Fruit fly (Drosophila melanogaster) whole organism, embryonic: ENCODE data around the gene Pdi.

Experiments
- Atf6 ChIP-seq: fragments of 200-800 bp; sonication (Bioruptor generic); IDR thresholded peaks from 2 replicates; pipeline ENCODE4 v1.3.6; 2022; ENCODE audit warnings: missing biosample characterization, missing genetic modification characterization
- B-H2 ChIP-seq: fragments of 200-800 bp; sonication (Bioruptor generic); optimal IDR thresholded peaks from 2 replicates; lab custom pipeline; 2018; ENCODE audit warnings: missing biosample characterization, mild to moderate bottlenecking, missing genetic modification characterization
- C15 ChIP-seq: fragments of 200-800 bp; sonication (Bioruptor generic); IDR thresholded peaks from 3 replicates; pipeline ENCODE4 v1.3.6; 2022; ENCODE audit warnings: missing biosample characterization, missing genetic modification characterization
- CG10565 ChIP-seq: fragments of 200-800 bp; sonication (Bioruptor generic); optimal IDR thresholded peaks from 3 replicates; lab custom pipeline; 2016; ENCODE audit warnings: missing biosample characterization, mild to moderate bottlenecking, missing genetic modification characterization
- CG11093 ChIP-seq: fragments of 200-800 bp; sonication (Bioruptor generic); IDR thresholded peaks from 3 replicates; pipeline ENCODE4 v1.3.6; 2022; ENCODE audit warnings: missing biosample characterization, missing genetic modification characterization
- CG12659 ChIP-seq: fragments of 200-800 bp; sonication (Bioruptor generic); optimal IDR thresholded peaks from 3 replicates; lab custom pipeline; 2017; ENCODE audit warnings: mild to moderate bottlenecking, missing biosample characterization, missing genetic modification reagents, missing genetic modification characterization
- CG16863 ChIP-seq: fragments of 200-800 bp; sonication (Bioruptor generic); optimal IDR thresholded peaks from 3 replicates; lab custom pipeline; 2016; ENCODE audit warnings: missing biosample characterization, missing genetic modification characterization
- CG18262 ChIP-seq: fragments of 200-800 bp; optimal IDR thresholded peaks from 3 replicates; lab custom pipeline; 2019; ENCODE audit warnings: missing biosample characterization, mild to moderate bottlenecking, missing genetic modification characterization, moderate library complexity
- CG2129 ChIP-seq: fragments of 200-800 bp; sonication (Bioruptor generic); IDR thresholded peaks from 2 replicates; pipeline ENCODE4 v1.3.6; 2022; ENCODE audit warnings: missing biosample characterization, missing genetic modification characterization; ENCODE audit not compliant: partially characterized antibody
- CG30020 ChIP-seq: fragments of 200-800 bp; optimal IDR thresholded peaks from 2 replicates; lab custom pipeline; 2019; ENCODE audit warnings: missing biosample characterization, mild to moderate bottlenecking, missing genetic modification characterization, moderate library complexity
- CG3163 ChIP-seq: fragments of 200-800 bp; sonication (Bioruptor generic); optimal IDR thresholded peaks from 3 replicates; lab custom pipeline; 2016; ENCODE audit warnings: missing biosample characterization, missing genetic modification characterization
- CG32532 ChIP-seq: fragments of 200-800 bp; sonication (Bioruptor generic); IDR thresholded peaks from 2 replicates; pipeline ENCODE4 v1.3.6; 2022; ENCODE audit warnings: missing biosample characterization, missing genetic modification characterization
- CG4404 ChIP-seq: fragments of 200-800 bp; sonication (Bioruptor generic); IDR thresholded peaks from 2 replicates; pipeline ENCODE4 v1.3.6; 2022; ENCODE audit warnings: missing biosample characterization, missing genetic modification characterization
- CG4707 ChIP-seq: fragments of 200-800 bp; sonication (Bioruptor generic); optimal IDR thresholded peaks from 2 replicates; lab custom pipeline; 2018; ENCODE audit warnings: missing biosample characterization, mild to moderate bottlenecking, missing genetic modification characterization, moderate library complexity
- CG8089 ChIP-seq: fragments of 200-800 bp; sonication (Bioruptor generic); optimal IDR thresholded peaks from 3 replicates; lab custom pipeline; 2016; ENCODE audit warnings: missing biosample characterization, missing genetic modification characterization
- CG8290 ChIP-seq, 3 experiments: fragments of 200-800 bp; sonication (Bioruptor generic); optimal IDR thresholded peaks; 2 replicates each; lab custom pipeline; 2016 to 2019; ENCODE audit warnings: missing biosample characterization in 3 of 3, missing genetic modification characterization in 3 of 3, mild to moderate bottlenecking in 2 of 3, moderate library complexity in 1 of 3
- CG8478 ChIP-seq: fragments of >200 bp; optimal IDR thresholded peaks from 2 replicates; lab custom pipeline; 2018
- Camta ChIP-seq: fragments of 200-800 bp; sonication (Bioruptor generic); optimal IDR thresholded peaks from 2 replicates; lab custom pipeline; 2016; ENCODE audit warnings: missing biosample characterization, missing genetic modification characterization
- D ChIP-seq, 2 experiments: fragments of 200-800 bp in 1 of 2; fragments of >200 bp in 1 of 2; sonication (Bioruptor generic) in 1 of 2; optimal IDR thresholded peaks; 2 replicates in 1 of 2; 3 replicates in 1 of 2; lab custom pipeline; 2017; ENCODE audit warnings: mild to moderate bottlenecking in 1 of 2, missing biosample characterization in 1 of 2, missing genetic modification characterization in 1 of 2, missing genetic modification reagents in 1 of 2
- Deaf1 ChIP-seq: fragments of 200-800 bp; optimal IDR thresholded peaks from 3 replicates; lab custom pipeline; 2019; ENCODE audit warnings: missing biosample characterization, mild to moderate bottlenecking, missing genetic modification characterization, moderate library complexity
- ERR ChIP-seq: fragments of 200-800 bp; sonication (Bioruptor generic); optimal IDR thresholded peaks from 2 replicates; lab custom pipeline; 2016; ENCODE audit warnings: missing biosample characterization, missing genetic modification characterization
- Eip74EF ChIP-seq, 2 experiments: fragments of 200-800 bp in 1 of 2; fragments of >200 bp in 1 of 2; sonication (Bioruptor generic) in 1 of 2; optimal IDR thresholded peaks; 2 replicates each; lab custom pipeline; 2017 to 2019; ENCODE audit warnings: missing biosample characterization in 2 of 2, missing genetic modification characterization in 2 of 2, mild to moderate bottlenecking in 1 of 2, moderate library complexity in 1 of 2
- Hr39 ChIP-seq: fragments of >200 bp; optimal IDR thresholded peaks from 2 replicates; lab custom pipeline; 2017
- Ravus ChIP-seq: fragments of 200-800 bp; sonication (Bioruptor generic); IDR thresholded peaks from 2 replicates; pipeline ENCODE4 v1.3.6; 2022; ENCODE audit warnings: missing biosample characterization, missing genetic modification characterization
- Rx ChIP-seq: fragments of 200-800 bp; sonication (Bioruptor generic); IDR thresholded peaks from 2 replicates; pipeline ENCODE4 v1.3.6; 2022; ENCODE audit warnings: missing biosample characterization, missing genetic modification characterization
- Sox102F ChIP-seq: fragments of 200-800 bp; sonication (Bioruptor generic); optimal IDR thresholded peaks from 2 replicates; lab custom pipeline; 2018; ENCODE audit warnings: missing biosample characterization, mild to moderate bottlenecking, missing genetic modification characterization, moderate library complexity
- TFAM ChIP-seq: fragments of 200-800 bp; sonication (Bioruptor generic); optimal IDR thresholded peaks from 2 replicates; lab custom pipeline; 2017; ENCODE audit warnings: missing biosample characterization, missing genetic modification characterization, inconsistent platforms
- Trl ChIP-seq, 3 experiments: fragments of >200 bp in 2 of 3; fragments of 200-800 bp in 1 of 3; sonication (Bioruptor generic) in 1 of 3; optimal IDR thresholded peaks; 2 replicates in 1 of 3; 3 replicates in 2 of 3; lab custom pipeline; 2016 to 2017; ENCODE audit warnings: missing biosample characterization in 1 of 3, missing genetic modification characterization in 1 of 3
- amos ChIP-seq: fragments of 200-800 bp; sonication (Bioruptor generic); IDR thresholded peaks from 2 replicates; pipeline ENCODE4 v1.3.6; 2022; ENCODE audit warnings: missing biosample characterization, missing genetic modification characterization; ENCODE audit not compliant: partially characterized antibody
- bigmax ChIP-seq: fragments of 200-800 bp; sonication (Bioruptor generic); optimal IDR thresholded peaks from 2 replicates; lab custom pipeline; 2018; ENCODE audit warnings: missing biosample characterization, mild to moderate bottlenecking, missing genetic modification characterization
- chm ChIP-seq: fragments of 200-800 bp; sonication (Bioruptor generic); IDR thresholded peaks from 2 replicates; pipeline ENCODE4 v1.3.6; 2022; ENCODE audit warnings: missing biosample characterization, missing genetic modification characterization
- dati ChIP-seq: fragments of 200-800 bp; sonication (Bioruptor generic); IDR thresholded peaks from 2 replicates; pipeline ENCODE4 v1.3.6; 2022; ENCODE audit warnings: missing biosample characterization, missing genetic modification characterization
- en ChIP-seq: fragments of 200-800 bp; sonication (Bioruptor generic); optimal IDR thresholded peaks from 2 replicates; lab custom pipeline; 2016; ENCODE audit warnings: missing biosample characterization, missing genetic modification characterization
- ewg ChIP-seq: fragments of 200-800 bp; sonication (Bioruptor generic); optimal IDR thresholded peaks from 3 replicates; lab custom pipeline; 2017; ENCODE audit warnings: mild to moderate bottlenecking, missing biosample characterization, missing genetic modification reagents, missing genetic modification characterization
- fd64A ChIP-seq: fragments of 200-800 bp; sonication (Bioruptor generic); optimal IDR thresholded peaks from 3 replicates; lab custom pipeline; 2018; ENCODE audit warnings: missing biosample characterization, mild to moderate bottlenecking, missing genetic modification characterization
- ham ChIP-seq: fragments of 200-800 bp; sonication (Bioruptor generic); IDR thresholded peaks from 2 replicates; pipeline ENCODE4 v1.3.6; 2022; ENCODE audit warnings: missing biosample characterization, missing genetic modification characterization
- lab ChIP-seq: fragments of 200-800 bp; sonication (Bioruptor generic); optimal IDR thresholded peaks from 3 replicates; lab custom pipeline; 2017; ENCODE audit warnings: missing biosample characterization, missing genetic modification characterization, mild to moderate bottlenecking, moderate library complexity, missing genetic modification reagents
- luna ChIP-seq: fragments of 200-800 bp; sonication (Bioruptor generic); optimal IDR thresholded peaks from 2 replicates; lab custom pipeline; 2016; ENCODE audit warnings: missing biosample characterization, missing genetic modification characterization
- mld ChIP-seq: fragments of 200-800 bp; sonication (Bioruptor generic); IDR thresholded peaks from 3 replicates; pipeline ENCODE4 v1.3.6; 2022; ENCODE audit warnings: missing biosample characterization, missing genetic modification characterization; ENCODE audit not compliant: partially characterized antibody
- pb ChIP-seq: fragments of 200-800 bp; sonication (Bioruptor generic); optimal IDR thresholded peaks from 3 replicates; lab custom pipeline; 2016; ENCODE audit warnings: missing biosample characterization, missing genetic modification characterization
- row ChIP-seq: fragments of 200-800 bp; sonication (Bioruptor generic); IDR thresholded peaks from 3 replicates; pipeline ENCODE4 v1.3.6; 2022; ENCODE audit warnings: missing biosample characterization, missing genetic modification characterization
- scrt ChIP-seq: fragments of 200-800 bp; sonication (Bioruptor generic); optimal IDR thresholded peaks from 2 replicates; lab custom pipeline; 2018; ENCODE audit warnings: missing biosample characterization, mild to moderate bottlenecking, missing genetic modification characterization, moderate library complexity
- slbo ChIP-seq: fragments of 200-800 bp; sonication (Bioruptor generic); IDR thresholded peaks from 2 replicates; pipeline ENCODE4 v1.3.6; 2022; ENCODE audit warnings: missing biosample characterization, missing genetic modification characterization
- so ChIP-seq: fragments of 200-800 bp; sonication (Bioruptor generic); IDR thresholded peaks from 3 replicates; pipeline ENCODE4 v1.3.6; 2022; ENCODE audit warnings: missing biosample characterization, missing genetic modification characterization
- stc ChIP-seq: fragments of 200-800 bp; sonication (Bioruptor generic); IDR thresholded peaks from 2 replicates; pipeline ENCODE4 v1.3.6; 2022; ENCODE audit warnings: missing biosample characterization, missing genetic modification characterization
- tll ChIP-seq, 2 experiments: fragments of 200-800 bp in 1 of 2; fragments of >200 bp in 1 of 2; sonication (Bioruptor generic) in 1 of 2; optimal IDR thresholded peaks; 2 replicates each; lab custom pipeline; 2017 to 2019; ENCODE audit warnings: missing biosample characterization in 2 of 2, missing genetic modification characterization in 2 of 2, mild to moderate bottlenecking in 1 of 2, moderate library complexity in 1 of 2
- unc-4 ChIP-seq: fragments of 200-800 bp; sonication (Bioruptor generic); IDR thresholded peaks from 2 replicates; pipeline ENCODE4 v1.3.6; 2022; ENCODE audit warnings: missing biosample characterization, missing genetic modification characterization; ENCODE audit not compliant: partially characterized antibody
- usp ChIP-seq: fragments of >200 bp; optimal IDR thresholded peaks from 2 replicates; lab custom pipeline; 2017; ENCODE audit warnings: missing biosample characterization, missing genetic modification characterization
- vvl ChIP-seq: fragments of 200-800 bp; sonication (Bioruptor generic); IDR thresholded peaks from 2 replicates; pipeline ENCODE4 v1.3.6; 2022; ENCODE audit warnings: missing biosample characterization, missing genetic modification characterization

Pdi gene

dm6 chr3L:15094589-15095288 is 47.9 kb downstream of the Pdi start, which contains the start of the genes sstn, Plp and GlyRS (continued):
- TF ChIP-seq TFAM (GFP tag; lab: Kevin White, UChicago), result no peak
- no peak for TF ChIP-seq stc (GFP tag; lab: Robert Waterston, UW)
- no peak for TF ChIP-seq ham
- no peak for TF ChIP-seq ERR (GFP tag; lab: Kevin White, UChicago)
- no peak for TF ChIP-seq en (GFP tag; lab: Kevin White, UChicago)
- peak; percentile 49 for TF ChIP-seq CG18262 (tag; lab: Kevin White, UChicago)
- peak in 1 of 2 experiments; percentile 12 for TF ChIP-seq Trl (optimal IDR thresholded peaks at IDR 0.05; lab: Kevin White, UChicago)
- TF ChIP-seq Trl (GFP tag; optimal IDR thresholded peaks at IDR 0.05; lab: Kevin White, UChicago), result no peak
- peak; percentile 19; the same call in 1 of the 2 replicates for TF ChIP-seq slbo (GFP tag; lab: Robert Waterston, UW)
- no peak for TF ChIP-seq fd64A (GFP tag; lab: Kevin White, UChicago)
- peak; percentile 51; the same call in 1 of the 2 replicates for TF ChIP-seq vvl (GFP tag; lab: Robert Waterston, UW)
- peak; percentile 61 for TF ChIP-seq amos (GFP tag; lab: Robert Waterston, UW)
- no peak for TF ChIP-seq Ravus
- TF ChIP-seq mld (GFP tag; lab: Robert Waterston, UW), result no peak
- TF ChIP-seq Atf6 (GFP tag; lab: Robert Waterston, UW), result no peak
- no peak for TF ChIP-seq CG4404 (GFP tag; lab: Robert Waterston, UW)
- peak; percentile 61 for TF ChIP-seq CG8290 (GFP tag; optimal IDR thresholded peaks at IDR 0.05; lab: Kevin White, UChicago)
- TF ChIP-seq CG8290 (tag; optimal IDR thresholded peaks at IDR 0.05; lab: Kevin White, UChicago), result peak in 1 of 2 experiments; percentile 1
- TF ChIP-seq usp (GFP tag; lab: Kevin White, UChicago), result no peak
- no peak for TF ChIP-seq CG3163
- no peak for TF ChIP-seq Deaf1
- no peak for TF ChIP-seq Hr39 (lab: Kevin White, UChicago)
- TF ChIP-seq bigmax, result no peak
- no peak for TF ChIP-seq luna
- TF ChIP-seq CG11093 (GFP tag; lab: Robert Waterston, UW), result no peak
- no peak for TF ChIP-seq CG32532 (GFP tag; lab: Robert Waterston, UW)
- TF ChIP-seq CG12659 (GFP tag; lab: Kevin White, UChicago), result peak; percentile 81
- no peak for TF ChIP-seq D (optimal IDR thresholded peaks at IDR 0.05; lab: Kevin White, UChicago)
- peak; percentile 27 for TF ChIP-seq D (GFP tag; optimal IDR thresholded peaks at IDR 0.05; lab: Kevin White, UChicago)
- TF ChIP-seq lab, result peak; percentile 66
- TF ChIP-seq scrt (GFP tag; lab: Kevin White, UChicago), result no peak
- TF ChIP-seq dati (GFP tag; lab: Robert Waterston, UW), result no peak
- no peak for TF ChIP-seq Camta (GFP tag; lab: Kevin White, UChicago)
- TF ChIP-seq CG8478, result no peak
- TF ChIP-seq CG30020 (tag; lab: Kevin White, UChicago), result peak; percentile 50
- TF ChIP-seq row (GFP tag; lab: Robert Waterston, UW), result peak; percentile 83
- no peak for TF ChIP-seq CG10565 (GFP tag; lab: Kevin White, UChicago)
- no peak for TF ChIP-seq Eip74EF (GFP tag; optimal IDR thresholded peaks at IDR 0.05; lab: Kevin White, UChicago)
- TF ChIP-seq so (GFP tag; lab: Robert Waterston, UW), result no peak
- no peak for TF ChIP-seq CG4707 (GFP tag; lab: Kevin White, UChicago)
- TF ChIP-seq tll (GFP tag; optimal IDR thresholded peaks at IDR 0.05; lab: Kevin White, UChicago), result peak in 1 of 2 experiments; percentile 13
- no peak for TF ChIP-seq chm (GFP tag; lab: Robert Waterston, UW)
- TF ChIP-seq unc-4, result peak; percentile 51
- TF ChIP-seq Sox102F (GFP tag; lab: Kevin White, UChicago), result no peak
- TF ChIP-seq C15 (GFP tag; lab: Robert Waterston, UW), result no peak
- no peak for TF ChIP-seq CG8089 (GFP tag; lab: Kevin White, UChicago)
- TF ChIP-seq CG2129 (GFP tag; lab: Robert Waterston, UW), result no peak; the same call in 1 of the 2 replicates
- peak; percentile 14 for TF ChIP-seq B-H2 (GFP tag; lab: Kevin White, UChicago)
- TF ChIP-seq ewg (GFP tag; lab: Kevin White, UChicago), result peak; percentile 18
- TF ChIP-seq pb, result no peak
- TF ChIP-seq Rx (GFP tag; lab: Robert Waterston, UW), result no peak
- no peak for TF ChIP-seq CG16863 (GFP tag; lab: Kevin White, UChicago)
